Worm (Caenorhabditis elegans): ENCODE results near the gene tald-1.

DNA sequence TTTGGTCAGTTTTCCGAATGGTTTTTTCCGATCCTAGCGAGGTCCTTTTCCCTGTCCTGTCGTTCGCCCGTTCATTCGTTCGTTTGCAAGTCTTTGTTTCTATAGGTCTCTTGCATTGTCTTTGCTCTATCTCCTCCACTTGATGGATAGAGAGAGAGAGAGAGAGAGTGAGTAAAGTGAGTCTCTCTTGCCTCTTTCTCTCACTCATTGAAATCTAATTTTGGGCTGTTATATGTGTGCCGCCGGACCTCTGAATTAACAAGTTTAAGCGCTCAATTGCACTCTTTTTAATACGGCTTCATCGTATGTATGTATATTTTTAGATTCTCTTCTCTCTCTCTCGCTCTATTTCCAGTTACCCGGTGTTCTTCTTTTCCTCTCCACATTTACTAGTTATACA lies 17.4 kb downstream of the tald-1 start:
- no peak for TF ChIP-seq pqm-1 (tag; optimal IDR thresholded peaks at IDR 0.05)
- no peak for TF ChIP-seq nhr-11 (tag; optimal IDR thresholded peaks at IDR 0.05)
- TF ChIP-seq ceh-28 (tag; optimal IDR thresholded peaks at IDR 0.05), result no peak

All from whole organism, L3 larva.